Worm (Caenorhabditis elegans): ENCODE measurements around the gene Y62H9A.15.

Gene Y62H9A.15

DNA sequence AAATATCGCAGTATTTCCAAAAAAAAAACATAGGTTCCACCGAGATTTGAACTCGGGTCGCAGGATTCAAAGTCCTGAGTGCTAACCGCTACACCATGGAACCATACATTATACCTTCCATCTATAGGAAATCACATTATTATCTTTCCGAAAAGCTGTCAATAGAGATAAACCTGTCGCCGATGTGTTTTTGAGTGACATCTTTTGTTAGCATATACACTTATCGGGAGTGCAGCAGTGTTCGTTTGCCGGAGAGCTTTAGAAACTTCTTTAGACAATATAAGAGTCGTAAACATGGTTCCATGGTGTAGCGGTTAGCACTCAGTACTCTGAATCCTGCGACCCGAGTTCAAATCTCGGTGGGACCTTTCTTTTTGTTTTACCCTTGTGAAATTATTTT is 37.7 kb downstream of the Y62H9A.15 start:
- TF ChIP-seq sdz-12 (GFP tag; optimal IDR thresholded peaks at IDR 0.05) = no peak
- TF ChIP-seq Y5F2A.4 (GFP tag; optimal IDR thresholded peaks at IDR 0.05) = no peak
- TF ChIP-seq hlh-11 (tag; optimal IDR thresholded peaks at IDR 0.05) = peak; percentile 19
- no peak for TF ChIP-seq jun-1 (tag; optimal IDR thresholded peaks at IDR 0.05)
- no peak for TF ChIP-seq nhr-76 (tag; optimal IDR thresholded peaks at IDR 0.05)
- no peak for TF ChIP-seq lsy-2 (tag; optimal IDR thresholded peaks at IDR 0.05)
- no peak for TF ChIP-seq ama-1 (optimal IDR thresholded peaks at IDR 0.05)
- TF ChIP-seq fos-1 (tag; optimal IDR thresholded peaks at IDR 0.05) = no peak
- peak; percentile 6 for TF ChIP-seq spr-3 (GFP tag; optimal IDR thresholded peaks at IDR 0.05)
- TF ChIP-seq ctbp-1 (GFP tag; IDR thresholded peaks at IDR 0.05) = peak; percentile 61; the same call in 1 of the 2 replicates
- no peak for TF ChIP-seq ztf-7 (tag; optimal IDR thresholded peaks at IDR 0.05)
- no peak for TF ChIP-seq nhr-10 (tag; optimal IDR thresholded peaks at IDR 0.05)
- peak; percentile 27 for TF ChIP-seq nhr-111 (GFP tag; optimal IDR thresholded peaks at IDR 0.05)
- no peak for TF ChIP-seq F10B5.3 (tag; optimal IDR thresholded peaks at IDR 0.05)
- TF ChIP-seq unc-130 (GFP tag; optimal IDR thresholded peaks at IDR 0.05) = no peak
- TF ChIP-seq lin-13 (GFP tag; optimal IDR thresholded peaks at IDR 0.05) = no peak
- TF ChIP-seq ceh-20 (GFP tag; IDR thresholded peaks at IDR 0.05) = no peak
- no peak for TF ChIP-seq Y105C5A.15 (GFP tag; IDR thresholded peaks at IDR 0.05)
- TF ChIP-seq ceh-32 (tag; optimal IDR thresholded peaks at IDR 0.05; ENCODE audit: poor library complexity) = no peak
- TF ChIP-seq dmd-9 (GFP tag; IDR thresholded peaks at IDR 0.05) = 0 out of 2 replicates have a peak, but pooled peaks have one; percentile 44
- no peak for TF ChIP-seq cey-2 (tag; optimal IDR thresholded peaks at IDR 0.05; ENCODE audit: borderline replicate concordance, insufficient read depth)
- peak in 1 of 2 experiments; percentile 80; a peak in 1 of 4 replicates for TF ChIP-seq madf-5 (GFP tag; IDR thresholded peaks at IDR 0.05)
- TF ChIP-seq dve-1 (tag; optimal IDR thresholded peaks at IDR 0.05; ENCODE audit: insufficient read depth) = no peak
- no peak for TF ChIP-seq unc-39 (tag; optimal IDR thresholded peaks at IDR 0.05)
- TF ChIP-seq set-16 (GFP tag; IDR thresholded peaks at IDR 0.05) = no peak
- TF ChIP-seq Y48G9A.11 (GFP tag; IDR thresholded peaks at IDR 0.05) = no peak
- no peak for TF ChIP-seq zfp-3 (GFP tag; conservative IDR thresholded peaks at IDR 0.05)
- no peak for TF ChIP-seq lin-29 (GFP tag; IDR thresholded peaks at IDR 0.05)
- TF ChIP-seq F26F4.8 (GFP tag; conservative IDR thresholded peaks at IDR 0.05) = peak; percentile 38; the same call in 1 of the 2 replicates
- TF ChIP-seq ceh-82 (tag; optimal IDR thresholded peaks at IDR 0.05) = no peak
- no peak for TF ChIP-seq skn-1 (tag; optimal IDR thresholded peaks at IDR 0.05)
- no peak for TF ChIP-seq pha-4 (GFP tag; IDR thresholded peaks at IDR 0.05)
- no peak for TF ChIP-seq pha-4 (tag; optimal IDR thresholded peaks at IDR 0.05)
- no peak for TF ChIP-seq F37D6.2 (tag; optimal IDR thresholded peaks at IDR 0.05)
- TF ChIP-seq mdt-29 (GFP tag; IDR thresholded peaks at IDR 0.05) = peak; percentile 71; the same call in 1 of the 2 replicates
- no peak for TF ChIP-seq aha-1 (tag)
- TF ChIP-seq egl-43 (GFP tag; IDR thresholded peaks at IDR 0.05) = no peak; the same call in none of the 2 replicates
- no peak for TF ChIP-seq egl-27 (tag; optimal IDR thresholded peaks at IDR 0.05)
- TF ChIP-seq ceh-28 (tag; optimal IDR thresholded peaks at IDR 0.05) = no peak
- 0 out of 2 replicates have a peak, but pooled peaks have one; percentile 20 for TF ChIP-seq Y75B8A.6 (GFP tag; IDR thresholded peaks at IDR 0.05)
- TF ChIP-seq hlh-30 (tag; optimal IDR thresholded peaks at IDR 0.05; ENCODE audit: insufficient read depth) = no peak
- TF ChIP-seq hif-1 (tag; optimal IDR thresholded peaks at IDR 0.05) = no peak
- no peak for TF ChIP-seq lin-15B (tag; optimal IDR thresholded peaks at IDR 0.05)
- no peak for TF ChIP-seq mxl-2 (GFP tag; conservative IDR thresholded peaks at IDR 0.05)
- TF ChIP-seq madf-9 (GFP tag; conservative IDR thresholded peaks at IDR 0.05) = 0 out of 2 replicates have a peak, but pooled peaks have one; percentile 29
- TF ChIP-seq attf-4 (tag; optimal IDR thresholded peaks at IDR 0.05) = no peak
- TF ChIP-seq daf-16 (GFP tag; optimal IDR thresholded peaks at IDR 0.05) = peak in 1 of 2 experiments; percentile 83
- peak; percentile 75 for TF ChIP-seq daf-16 (tag; optimal IDR thresholded peaks at IDR 0.05)
- no peak for TF ChIP-seq F44E2.7 (GFP tag; IDR thresholded peaks at IDR 0.05)
- no peak for TF ChIP-seq fkh-10 (GFP tag; optimal IDR thresholded peaks at IDR 0.05)
- no peak for TF ChIP-seq duxl-1 (tag; optimal IDR thresholded peaks at IDR 0.05; ENCODE audit: poor library complexity)
- TF ChIP-seq daf-8 (GFP tag; IDR thresholded peaks at IDR 0.05) = no peak
